Worm (Caenorhabditis elegans): ENCODE measurements around the gene mrpl-11.
A peak's percentile ranks its signal among the peaks of the same experiment; 100 is the strongest.

- TF ChIP-seq nhr-11 (tag; optimal IDR thresholded peaks at IDR 0.05) (no peak), lin-39 (tag; optimal IDR thresholded peaks at IDR 0.05) (peak; percentile 74), nhr-76 (tag; optimal IDR thresholded peaks at IDR 0.05) (no peak), ceh-9 (tag; optimal IDR thresholded peaks at IDR 0.05) (no peak), nhr-237 (tag; optimal IDR thresholded peaks at IDR 0.05) (no peak), sea-2 (GFP tag; optimal IDR thresholded peaks at IDR 0.05) (no peak), zag-1 (tag; optimal IDR thresholded peaks at IDR 0.05) (no peak)
Measured at ce11 chrIII:8678371-8678770, 39.1 kb upstream of the mrpl-11 start.

Data from whole organism, L3 larva.